Worm (Caenorhabditis elegans) whole organism, L3 larva: ENCODE measurements around the gene ZC15.10.

Experiments
- ZK546.5 ChIP-seq: sonication (generic microtip); optimal IDR thresholded peaks from 2 replicates; lab custom pipeline; 2017; ENCODE audit warnings: missing biosample characterization, missing genetic modification characterization
- aly-2 ChIP-seq: fragments of 150-350 bp; optimal IDR thresholded peaks from 2 replicates; lab custom pipeline; 2014; ENCODE audit warnings: missing biosample characterization, missing genetic modification characterization
- ama-1 ChIP-seq: fragments of 150-350 bp; optimal IDR thresholded peaks from 2 replicates; lab custom pipeline; 2018
- egl-27 ChIP-seq: sonication (generic microtip); optimal IDR thresholded peaks from 4 replicates; lab custom pipeline; 2017; ENCODE audit warnings: missing biosample characterization, missing genetic modification reagents, missing genetic modification characterization
- eor-1 ChIP-seq, 2 experiments: fragments of 150-350 bp; optimal IDR thresholded peaks; 2 replicates each; lab custom pipeline; 2014 to 2018; ENCODE audit warnings: missing biosample characterization in 2 of 2, missing genetic modification characterization in 2 of 2
- fos-1 ChIP-seq: fragments of 150-350 bp; optimal IDR thresholded peaks from 2 replicates; lab custom pipeline; 2014; ENCODE audit warnings: missing biosample characterization, missing genetic modification characterization
- mdl-1 ChIP-seq: fragments of 150-350 bp; optimal IDR thresholded peaks from 2 replicates; lab custom pipeline; 2014; ENCODE audit warnings: missing biosample characterization, missing genetic modification characterization
- nhr-11 ChIP-seq: fragments of 150-350 bp; optimal IDR thresholded peaks from 2 replicates; lab custom pipeline; 2014; ENCODE audit warnings: missing biosample characterization, missing genetic modification characterization
- pqm-1 ChIP-seq: fragments of 150-350 bp; optimal IDR thresholded peaks from 2 replicates; lab custom pipeline; 2017; ENCODE audit warnings: missing biosample characterization, missing genetic modification characterization, inconsistent platforms
- tbx-2 ChIP-seq: sonication (generic microtip); optimal IDR thresholded peaks from 2 replicates; lab custom pipeline; 2016; ENCODE audit warnings: mild to moderate bottlenecking, missing genetic modification characterization, missing compliant biosample characterization
- unc-62 ChIP-seq: fragments of 150-350 bp; sonication (generic microtip); optimal IDR thresholded peaks from 4 replicates; lab custom pipeline; 2014; ENCODE audit warnings: missing biosample characterization, missing genetic modification reagents, missing genetic modification characterization

DNA sequence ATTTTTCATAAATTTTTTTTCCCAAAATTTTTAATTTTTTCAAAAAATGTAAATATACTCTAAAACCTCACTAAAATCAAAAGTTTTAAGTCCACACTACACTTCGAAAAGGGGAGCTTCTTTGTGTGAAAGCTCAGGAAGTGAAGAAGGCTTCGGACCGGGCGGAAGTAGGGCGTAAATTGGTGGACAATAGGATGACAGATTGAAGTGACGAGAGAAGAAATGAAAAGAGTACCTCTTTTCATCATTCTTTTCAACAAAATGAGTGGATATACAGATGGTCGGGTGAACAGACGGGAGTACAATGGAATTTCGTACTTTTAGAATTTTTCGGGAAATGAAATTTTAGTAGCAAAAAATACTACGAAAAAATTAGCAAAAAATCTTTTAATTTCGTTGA, 28.3 kb downstream of the ZC15.10 start:
- TF ChIP-seq pqm-1 (tag; lab: Kevin White, UChicago) = no peak
- TF ChIP-seq nhr-11 (tag; lab: Kevin White, UChicago) = no peak
- TF ChIP-seq eor-1 (tag; optimal IDR thresholded peaks at IDR 0.05; lab: Kevin White, UChicago) = no peak
- TF ChIP-seq fos-1 (tag; lab: Kevin White, UChicago) = no peak
- TF ChIP-seq aly-2 = no peak
- TF ChIP-seq egl-27 = no peak
- TF ChIP-seq mdl-1 = no peak
- no peak for TF ChIP-seq ama-1 (lab: Kevin White, UChicago)
- no peak for TF ChIP-seq unc-62
- no peak for TF ChIP-seq ZK546.5 (tag; lab: Kevin White, UChicago)
- TF ChIP-seq tbx-2 = no peak
